Fruit fly (Drosophila melanogaster) whole organism, embryonic: ENCODE measurements around the gene CG4586.

Experiments
- Abd-B ChIP-seq: fragments of 200-800 bp; sonication (Bioruptor generic); optimal IDR thresholded peaks from 2 replicates; lab custom pipeline; 2018; ENCODE audit warnings: missing biosample characterization, mild to moderate bottlenecking, missing genetic modification characterization, moderate library complexity
- Adf1 ChIP-seq: fragments of 200-800 bp; sonication (Bioruptor generic); IDR thresholded peaks from 2 replicates; pipeline ENCODE4 v1.3.6; 2022; ENCODE audit warnings: missing biosample characterization, missing genetic modification characterization
- Antp ChIP-seq: fragments of 200-800 bp; sonication (Bioruptor generic); optimal IDR thresholded peaks from 3 replicates; lab custom pipeline; 2016; ENCODE audit warnings: missing biosample characterization, missing genetic modification characterization
- CG1024 ChIP-seq: fragments of 200-800 bp; sonication (Bioruptor generic); IDR thresholded peaks from 2 replicates; pipeline ENCODE4 v1.3.6; 2022; ENCODE audit warnings: missing biosample characterization, missing genetic modification characterization
- CG10267 ChIP-seq: fragments of 200-800 bp; sonication (Bioruptor generic); optimal IDR thresholded peaks from 2 replicates; lab custom pipeline; 2018; ENCODE audit warnings: missing biosample characterization, mild to moderate bottlenecking, missing genetic modification characterization, moderate library complexity
- CG11695 ChIP-seq: fragments of 200-800 bp; sonication (Bioruptor generic); IDR thresholded peaks from 3 replicates; pipeline ENCODE4 v1.3.6; 2022; ENCODE audit warnings: missing biosample characterization, missing genetic modification characterization
- CG14050 ChIP-seq: fragments of 200-800 bp; sonication (Bioruptor generic); IDR thresholded peaks from 3 replicates; pipeline ENCODE4 v1.3.6; 2022; ENCODE audit warnings: missing biosample characterization, missing genetic modification characterization
- CG14667 ChIP-seq: fragments of 200-800 bp; sonication (Bioruptor generic); IDR thresholded peaks from 2 replicates; pipeline ENCODE4 v1.3.6; 2022; ENCODE audit warnings: missing biosample characterization, missing genetic modification characterization
- CG15514 ChIP-seq: fragments of 200-800 bp; sonication (Bioruptor generic); optimal IDR thresholded peaks from 3 replicates; lab custom pipeline; 2017; ENCODE audit warnings: missing biosample characterization, missing genetic modification characterization, mild to moderate bottlenecking, moderate library complexity, missing genetic modification reagents
- CG1647 ChIP-seq: fragments of 200-800 bp; sonication (Bioruptor generic); optimal IDR thresholded peaks from 3 replicates; lab custom pipeline; 2016; ENCODE audit warnings: missing biosample characterization, missing genetic modification characterization
- CG2116 ChIP-seq: fragments of 200-800 bp; sonication (Bioruptor generic); optimal IDR thresholded peaks from 3 replicates; lab custom pipeline; 2018; ENCODE audit warnings: missing biosample characterization, mild to moderate bottlenecking, missing genetic modification characterization
- CG34422 ChIP-seq: fragments of 200-800 bp; sonication (Bioruptor generic); IDR thresholded peaks from 3 replicates; pipeline ENCODE4 v1.3.6; 2022; ENCODE audit warnings: missing biosample characterization, missing genetic modification characterization
- CG43689 ChIP-seq: fragments of 200-800 bp; sonication (Bioruptor generic); IDR thresholded peaks from 2 replicates; pipeline ENCODE4 v1.3.6; 2022; ENCODE audit warnings: missing biosample characterization, missing genetic modification characterization
- CG4617 ChIP-seq: fragments of 200-800 bp; sonication (Bioruptor generic); optimal IDR thresholded peaks from 3 replicates; lab custom pipeline; 2016; ENCODE audit warnings: missing biosample characterization, missing genetic modification characterization, borderline replicate concordance
- CG6683 ChIP-seq: fragments of 200-800 bp; sonication (Bioruptor generic); optimal IDR thresholded peaks from 2 replicates; lab custom pipeline; 2017; ENCODE audit warnings: missing biosample characterization, mild to moderate bottlenecking, missing genetic modification characterization, missing genetic modification reagents
- CG9609 ChIP-seq: fragments of 200-800 bp; sonication (Bioruptor generic); optimal IDR thresholded peaks from 3 replicates; lab custom pipeline; 2016; ENCODE audit warnings: missing biosample characterization, missing genetic modification characterization
- Dbx ChIP-seq: fragments of 200-800 bp; sonication (Bioruptor generic); IDR thresholded peaks from 3 replicates; pipeline ENCODE4 v1.3.6; 2022; ENCODE audit warnings: missing biosample characterization, missing genetic modification characterization
- Deaf1 ChIP-seq: fragments of 200-800 bp; optimal IDR thresholded peaks from 3 replicates; lab custom pipeline; 2019; ENCODE audit warnings: missing biosample characterization, mild to moderate bottlenecking, missing genetic modification characterization, moderate library complexity
- Dip2 ChIP-seq: fragments of 200-800 bp; sonication (Bioruptor generic); IDR thresholded peaks from 2 replicates; pipeline ENCODE4 v1.3.6; 2022; ENCODE audit warnings: missing biosample characterization, missing genetic modification characterization
- Dref ChIP-seq: fragments of 200-800 bp; sonication (Bioruptor generic); IDR thresholded peaks from 2 replicates; pipeline ENCODE4 v1.3.6; 2022; ENCODE audit warnings: missing biosample characterization, missing genetic modification characterization
- ERR ChIP-seq: fragments of 200-800 bp; sonication (Bioruptor generic); optimal IDR thresholded peaks from 2 replicates; lab custom pipeline; 2016; ENCODE audit warnings: missing biosample characterization, missing genetic modification characterization
- Eip74EF ChIP-seq, 2 experiments: fragments of 200-800 bp in 1 of 2; fragments of >200 bp in 1 of 2; sonication (Bioruptor generic) in 1 of 2; optimal IDR thresholded peaks; 2 replicates each; lab custom pipeline; 2017 to 2019; ENCODE audit warnings: missing biosample characterization in 2 of 2, missing genetic modification characterization in 2 of 2, mild to moderate bottlenecking in 1 of 2, moderate library complexity in 1 of 2
- H15 ChIP-seq: fragments of 200-800 bp; sonication (Bioruptor generic); IDR thresholded peaks from 3 replicates; pipeline ENCODE4 v1.3.6; 2022; ENCODE audit warnings: missing biosample characterization, missing genetic modification characterization
- H2.0 ChIP-seq: fragments of 200-800 bp; sonication (Bioruptor generic); IDR thresholded peaks from 2 replicates; pipeline ENCODE4 v1.3.6; 2022; ENCODE audit warnings: missing biosample characterization, missing genetic modification characterization
- HLH54F ChIP-seq: fragments of 200-800 bp; sonication (Bioruptor generic); optimal IDR thresholded peaks from 3 replicates; lab custom pipeline; 2016; ENCODE audit warnings: missing biosample characterization, missing genetic modification characterization
- HLHmδ ChIP-seq: fragments of 200-800 bp; sonication (Bioruptor generic); optimal IDR thresholded peaks from 2 replicates; lab custom pipeline; 2018; ENCODE audit warnings: missing biosample characterization, mild to moderate bottlenecking, missing genetic modification characterization, moderate library complexity
- Hmr ChIP-seq: fragments of 200-800 bp; sonication (Bioruptor generic); optimal IDR thresholded peaks from 3 replicates; lab custom pipeline; 2017; ENCODE audit warnings: mild to moderate bottlenecking, missing biosample characterization, missing genetic modification reagents, missing genetic modification characterization
- Lim3 ChIP-seq: fragments of 200-800 bp; sonication (Bioruptor generic); IDR thresholded peaks from 2 replicates; pipeline ENCODE4 v1.3.6; 2022; ENCODE audit warnings: missing biosample characterization, missing genetic modification characterization
- Taf1 ChIP-seq: fragments of 200-800 bp; sonication (Bioruptor generic); IDR thresholded peaks from 2 replicates; pipeline ENCODE4 v1.3.6; 2022; ENCODE audit warnings: missing biosample characterization, missing genetic modification characterization
- bbx ChIP-seq: fragments of 200-800 bp; sonication (Bioruptor generic); IDR thresholded peaks from 2 replicates; pipeline ENCODE4 v1.3.6; 2022; ENCODE audit warnings: missing biosample characterization, missing genetic modification characterization; ENCODE audit not compliant: partially characterized antibody
- bigmax ChIP-seq: fragments of 200-800 bp; sonication (Bioruptor generic); optimal IDR thresholded peaks from 2 replicates; lab custom pipeline; 2018; ENCODE audit warnings: missing biosample characterization, mild to moderate bottlenecking, missing genetic modification characterization
- caup ChIP-seq: fragments of 200-800 bp; sonication (Bioruptor generic); optimal IDR thresholded peaks from 3 replicates; lab custom pipeline; 2017; ENCODE audit warnings: missing biosample characterization, mild to moderate bottlenecking, missing genetic modification characterization, moderate library complexity; ENCODE audit not compliant: severe bottlenecking
- fd102C ChIP-seq: fragments of 200-800 bp; sonication (Bioruptor generic); optimal IDR thresholded peaks from 2 replicates; lab custom pipeline; 2018; ENCODE audit warnings: missing biosample characterization, mild to moderate bottlenecking, missing genetic modification characterization, moderate library complexity
- gsb-n ChIP-seq: fragments of 200-800 bp; sonication (Bioruptor generic); optimal IDR thresholded peaks from 3 replicates; lab custom pipeline; 2018; ENCODE audit warnings: missing biosample characterization, mild to moderate bottlenecking, missing genetic modification characterization
- hb ChIP-seq: fragments of 200-800 bp; sonication (Bioruptor generic); IDR thresholded peaks from 3 replicates; pipeline ENCODE4 v1.3.6; 2022; ENCODE audit warnings: missing biosample characterization, missing genetic modification characterization; ENCODE audit not compliant: partially characterized antibody
- hbn ChIP-seq: fragments of 200-800 bp; sonication (Bioruptor generic); IDR thresholded peaks from 2 replicates; pipeline ENCODE4 v1.3.6; 2022; ENCODE audit warnings: missing biosample characterization, missing genetic modification characterization; ENCODE audit not compliant: partially characterized antibody
- insv ChIP-seq, 2 experiments: fragments of 200-800 bp; sonication (Bioruptor generic); optimal IDR thresholded peaks; 3 replicates each; lab custom pipeline; 2016 to 2018; ENCODE audit warnings: missing biosample characterization in 2 of 2, missing genetic modification characterization in 2 of 2
- mld ChIP-seq: fragments of 200-800 bp; sonication (Bioruptor generic); IDR thresholded peaks from 3 replicates; pipeline ENCODE4 v1.3.6; 2022; ENCODE audit warnings: missing biosample characterization, missing genetic modification characterization; ENCODE audit not compliant: partially characterized antibody
- nerfin-2 ChIP-seq: fragments of 200-800 bp; sonication (Bioruptor generic); IDR thresholded peaks from 2 replicates; pipeline ENCODE4 v1.3.6; 2022; ENCODE audit warnings: missing biosample characterization, missing genetic modification characterization; ENCODE audit not compliant: partially characterized antibody
- odd ChIP-seq: fragments of 200-800 bp; sonication (Bioruptor generic); optimal IDR thresholded peaks from 2 replicates; lab custom pipeline; 2017; ENCODE audit warnings: missing biosample characterization, mild to moderate bottlenecking, missing genetic modification characterization
- onecut ChIP-seq: fragments of 200-800 bp; sonication (Bioruptor generic); IDR thresholded peaks from 2 replicates; pipeline ENCODE4 v1.3.6; 2022; ENCODE audit warnings: missing biosample characterization, missing genetic modification characterization
- pho ChIP-seq: fragments of 200-800 bp; sonication (Bioruptor generic); optimal IDR thresholded peaks from 2 replicates; lab custom pipeline; 2016; ENCODE audit warnings: missing biosample characterization, missing genetic modification characterization
- repo ChIP-seq: fragments of 200-800 bp; sonication (Bioruptor generic); optimal IDR thresholded peaks from 2 replicates; lab custom pipeline; 2016; ENCODE audit warnings: missing biosample characterization, missing genetic modification characterization
- rib ChIP-seq: fragments of 200-800 bp; sonication (Bioruptor generic); IDR thresholded peaks from 2 replicates; pipeline ENCODE4 v1.3.6; 2022; ENCODE audit warnings: missing biosample characterization, missing genetic modification characterization
- sens-2 ChIP-seq: fragments of 200-800 bp; sonication (Bioruptor generic); IDR thresholded peaks from 2 replicates; pipeline ENCODE4 v1.3.6; 2022; ENCODE audit warnings: missing biosample characterization, missing genetic modification characterization
- slbo ChIP-seq: fragments of 200-800 bp; sonication (Bioruptor generic); IDR thresholded peaks from 2 replicates; pipeline ENCODE4 v1.3.6; 2022; ENCODE audit warnings: missing biosample characterization, missing genetic modification characterization
- tll ChIP-seq, 2 experiments: fragments of 200-800 bp in 1 of 2; fragments of >200 bp in 1 of 2; sonication (Bioruptor generic) in 1 of 2; optimal IDR thresholded peaks; 2 replicates each; lab custom pipeline; 2017 to 2019; ENCODE audit warnings: missing biosample characterization in 2 of 2, missing genetic modification characterization in 2 of 2, mild to moderate bottlenecking in 1 of 2, moderate library complexity in 1 of 2
- tna ChIP-seq: fragments of 200-800 bp; sonication (Bioruptor generic); IDR thresholded peaks from 2 replicates; pipeline ENCODE4 v1.3.6; 2022; ENCODE audit warnings: missing biosample characterization, missing genetic modification characterization; ENCODE audit not compliant: partially characterized antibody
- ttk ChIP-seq: fragments of 200-800 bp; sonication (Bioruptor generic); IDR thresholded peaks from 2 replicates; pipeline ENCODE4 v2.1.2; 2022; ENCODE audit warnings: missing biosample characterization, missing genetic modification characterization

Gene CG4586

dm6 chrX:6993753-6994152, 24.0 kb downstream of the CG4586 start (continued):
- TF ChIP-seq Lim3 (0 out of 2 replicates have a peak, but pooled peaks have one; percentile 37), mld (GFP tag; lab: Robert Waterston, UW) (no peak), Adf1 (GFP tag; lab: Robert Waterston, UW) (peak; percentile 31; the same call in 1 of the 2 replicates), CG4617 (peak; percentile 39), Abd-B (GFP tag; lab: Kevin White, UChicago) (peak; percentile 51), odd (GFP tag; lab: Kevin White, UChicago) (peak; percentile 32), CG1647 (GFP tag; lab: Kevin White, UChicago) (peak; percentile 44), hb (GFP tag; lab: Robert Waterston, UW) (no peak), CG6683 (GFP tag; lab: Kevin White, UChicago) (peak; percentile 8), Deaf1 (tag; lab: Kevin White, UChicago) (no peak), CG14667 (GFP tag; lab: Robert Waterston, UW) (peak; percentile 55), CG14050 (GFP tag; lab: Robert Waterston, UW) (peak; percentile 71; the same call in 2 of the 3 replicates), CG9609 (peak; percentile 38), insv (GFP tag; optimal IDR thresholded peaks at IDR 0.05; lab: Kevin White, UChicago) (no peak), ERR (GFP tag; lab: Kevin White, UChicago) (peak; percentile 67), H2.0 (GFP tag; lab: Robert Waterston, UW) (peak; percentile 63), bigmax (no peak), onecut (GFP tag; lab: Robert Waterston, UW) (peak; percentile 21; the same call in 1 of the 2 replicates), Taf1 (peak; percentile 66; the same call in 1 of the 2 replicates), pho (GFP tag; lab: Kevin White, UChicago) (peak; percentile 65), Dref (GFP tag; lab: Robert Waterston, UW) (no peak), HLH54F (GFP tag; lab: Kevin White, UChicago) (peak; percentile 67), repo (peak; percentile 52), CG43689 (GFP tag; lab: Robert Waterston, UW) (peak; percentile 61), CG10267 (tag; lab: Kevin White, UChicago) (peak; percentile 48), CG34422 (GFP tag; lab: Robert Waterston, UW) (peak; percentile 86), ttk (GFP tag; lab: Robert Waterston, UW) (peak; percentile 83), CG15514 (GFP tag; lab: Kevin White, UChicago) (peak; percentile 61), Hmr (GFP tag; lab: Kevin White, UChicago) (peak; percentile 76), bbx (GFP tag; lab: Robert Waterston, UW) (no peak), tll (GFP tag; optimal IDR thresholded peaks at IDR 0.05; lab: Kevin White, UChicago) (no peak), Dip2 (no peak), HLHmδ (no peak), rib (GFP tag; lab: Robert Waterston, UW) (peak; percentile 66; the same call in 1 of the 2 replicates), caup (peak; percentile 73), slbo (GFP tag; lab: Robert Waterston, UW) (peak; percentile 86), CG2116 (GFP tag; lab: Kevin White, UChicago) (peak; percentile 13), Dbx (peak; percentile 79), Antp (peak; percentile 68), CG1024 (GFP tag; lab: Robert Waterston, UW) (peak; percentile 56), gsb-n (tag; lab: Kevin White, UChicago) (no peak), H15 (GFP tag; lab: Robert Waterston, UW) (peak; percentile 83), CG11695 (GFP tag; lab: Robert Waterston, UW) (peak; percentile 74; the same call in 2 of the 3 replicates), Eip74EF (GFP tag; optimal IDR thresholded peaks at IDR 0.05; lab: Kevin White, UChicago) (peak in 1 of 2 experiments; percentile 24), tna (GFP tag; lab: Robert Waterston, UW) (no peak), sens-2 (GFP tag; lab: Robert Waterston, UW) (peak; percentile 72; the same call in 1 of the 2 replicates), hbn (GFP tag; lab: Robert Waterston, UW) (no peak), fd102C (GFP tag; lab: Kevin White, UChicago) (no peak), nerfin-2 (GFP tag; lab: Robert Waterston, UW) (no peak)
